Worm (Caenorhabditis elegans) whole organism, L2 larva: ENCODE measurements around the gene pgp-11.

Experiments
- fos-1 ChIP-seq: fragments of 150-350 bp; optimal IDR thresholded peaks from 2 replicates; lab custom pipeline; 2014; ENCODE audit warnings: missing biosample characterization, missing genetic modification characterization
- lin-13 ChIP-seq: fragments of 150-350 bp; optimal IDR thresholded peaks from 2 replicates; lab custom pipeline; 2014; ENCODE audit warnings: missing biosample characterization, missing genetic modification reagents, missing genetic modification characterization
- snpc-4 ChIP-seq: fragments of 150-350 bp; optimal IDR thresholded peaks from 2 replicates; lab custom pipeline; 2014; ENCODE audit warnings: missing biosample characterization, missing genetic modification characterization
- unc-62 ChIP-seq: fragments of 150-350 bp; optimal IDR thresholded peaks from 2 replicates; lab custom pipeline; 2014; ENCODE audit warnings: missing biosample characterization, missing genetic modification reagents, missing genetic modification characterization
- ztf-4 ChIP-seq: fragments of 150-350 bp; optimal IDR thresholded peaks from 2 replicates; lab custom pipeline; 2014; ENCODE audit warnings: missing biosample characterization, missing genetic modification characterization

ce11 chrII:7955548-7955947 lies 48.5 kb downstream of the pgp-11 start:
- no peak for TF ChIP-seq unc-62 (GFP tag; lab: Kevin White, UChicago)
- TF ChIP-seq ztf-4 = no peak
- TF ChIP-seq lin-13 (GFP tag; lab: Kevin White, UChicago) = no peak
- no peak for TF ChIP-seq snpc-4 (tag; lab: Kevin White, UChicago)
- TF ChIP-seq fos-1 = no peak
